Fruit fly (Drosophila melanogaster) whole organism, prepupa: Measurements from ENCODE around the gene Ir7b.

Experiments used
- Blimp-1 ChIP-seq: fragments of 200-800 bp; sonication (Bioruptor generic); optimal IDR thresholded peaks from 3 replicates; lab custom pipeline; 2017; ENCODE audit warnings: missing biosample characterization, missing genetic modification characterization, mild to moderate bottlenecking, moderate library complexity, missing genetic modification reagents
- CG10631 ChIP-seq: fragments of 200-800 bp; sonication (Bioruptor generic); optimal IDR thresholded peaks from 2 replicates; lab custom pipeline; 2016; ENCODE audit warnings: missing biosample characterization, missing genetic modification characterization
- CG11294 ChIP-seq: fragments of 200-800 bp; sonication (Bioruptor generic); IDR thresholded peaks from 2 replicates; pipeline ENCODE4 v1.3.6; 2022; ENCODE audit warnings: missing biosample characterization, missing genetic modification characterization
- CG16779 ChIP-seq: fragments of 200-800 bp; sonication (Bioruptor generic); optimal IDR thresholded peaks from 3 replicates; lab custom pipeline; 2017; ENCODE audit warnings: missing biosample characterization, mild to moderate bottlenecking, missing genetic modification characterization
- CG31627 ChIP-seq: fragments of 200-800 bp; sonication (Bioruptor generic); optimal IDR thresholded peaks from 3 replicates; lab custom pipeline; 2016; ENCODE audit warnings: missing biosample characterization, missing genetic modification characterization
- CG32006 ChIP-seq: fragments of 200-800 bp; sonication (Bioruptor generic); optimal IDR thresholded peaks from 3 replicates; lab custom pipeline; 2017; ENCODE audit warnings: missing biosample characterization, mild to moderate bottlenecking, missing genetic modification characterization
- CG34406 ChIP-seq: fragments of 200-800 bp; sonication (Bioruptor generic); optimal IDR thresholded peaks from 3 replicates; lab custom pipeline; 2016; ENCODE audit warnings: missing biosample characterization, missing genetic modification characterization
- CG4318 ChIP-seq: fragments of 200-800 bp; sonication (Bioruptor generic); optimal IDR thresholded peaks from 3 replicates; lab custom pipeline; 2017; ENCODE audit warnings: missing biosample characterization, mild to moderate bottlenecking, missing genetic modification characterization
- CG6276 ChIP-seq: fragments of 200-800 bp; sonication (Bioruptor generic); optimal IDR thresholded peaks from 2 replicates; lab custom pipeline; 2017; ENCODE audit warnings: missing biosample characterization, mild to moderate bottlenecking, missing genetic modification characterization
- CG6792 ChIP-seq: fragments of 200-800 bp; sonication (Bioruptor generic); optimal IDR thresholded peaks from 3 replicates; lab custom pipeline; 2016; ENCODE audit warnings: missing biosample characterization, missing genetic modification characterization
- CG6808 ChIP-seq: fragments of 200-800 bp; sonication (Bioruptor generic); optimal IDR thresholded peaks from 3 replicates; lab custom pipeline; 2017; ENCODE audit warnings: missing biosample characterization, missing genetic modification characterization, mild to moderate bottlenecking, moderate library complexity, missing genetic modification reagents
- CG6854 ChIP-seq: fragments of 200-800 bp; sonication (Bioruptor generic); optimal IDR thresholded peaks from 2 replicates; lab custom pipeline; 2017; ENCODE audit warnings: missing biosample characterization, mild to moderate bottlenecking, missing genetic modification characterization
- CG8119 ChIP-seq: fragments of 200-800 bp; sonication (Bioruptor generic); IDR thresholded peaks from 3 replicates; pipeline ENCODE4 v1.3.6; 2022; ENCODE audit warnings: missing biosample characterization, missing genetic modification characterization
- CG8319 ChIP-seq: fragments of 200-800 bp; sonication (Bioruptor generic); optimal IDR thresholded peaks from 3 replicates; lab custom pipeline; 2016; ENCODE audit warnings: missing biosample characterization, missing genetic modification characterization
- CG9139 ChIP-seq: fragments of 200-800 bp; sonication (Bioruptor generic); optimal IDR thresholded peaks from 3 replicates; lab custom pipeline; 2017; ENCODE audit warnings: missing biosample characterization, mild to moderate bottlenecking, missing genetic modification characterization
- Eip75B ChIP-seq: fragments of 200-800 bp; sonication (Bioruptor generic); optimal IDR thresholded peaks from 3 replicates; lab custom pipeline; 2016; ENCODE audit warnings: missing biosample characterization, missing genetic modification characterization
- Ets21C ChIP-seq: fragments of 200-800 bp; sonication (Bioruptor generic); optimal IDR thresholded peaks from 3 replicates; lab custom pipeline; 2016; ENCODE audit warnings: missing biosample characterization, missing genetic modification characterization
- Gug ChIP-seq: fragments of 200-800 bp; sonication (Bioruptor generic); IDR thresholded peaks from 2 replicates; pipeline ENCODE4 v1.3.6; 2022; ENCODE audit warnings: missing biosample characterization, missing genetic modification characterization
- Hr4 ChIP-seq: fragments of 200-800 bp; sonication (Bioruptor generic); optimal IDR thresholded peaks from 3 replicates; lab custom pipeline; 2016; ENCODE audit warnings: missing biosample characterization, missing genetic modification characterization
- Lpt ChIP-seq: fragments of 200-800 bp; sonication (Bioruptor generic); optimal IDR thresholded peaks from 3 replicates; lab custom pipeline; 2016; ENCODE audit warnings: missing biosample characterization, missing genetic modification characterization
- OdsH ChIP-seq: fragments of 200-800 bp; sonication (Bioruptor generic); optimal IDR thresholded peaks from 3 replicates; lab custom pipeline; 2016; ENCODE audit warnings: missing biosample characterization, missing genetic modification characterization
- Smox ChIP-seq: fragments of 200-800 bp; sonication (Bioruptor generic); optimal IDR thresholded peaks from 3 replicates; lab custom pipeline; 2016; ENCODE audit warnings: missing biosample characterization, missing genetic modification characterization
- Sox15 ChIP-seq: fragments of 200-800 bp; sonication (Bioruptor generic); optimal IDR thresholded peaks from 3 replicates; lab custom pipeline; 2016; ENCODE audit warnings: missing biosample characterization, missing genetic modification characterization
- eg ChIP-seq: fragments of 200-800 bp; sonication (Bioruptor generic); IDR thresholded peaks from 3 replicates; pipeline ENCODE4 v1.3.6; 2022; ENCODE audit warnings: missing biosample characterization, missing genetic modification characterization
- esn ChIP-seq: fragments of 200-800 bp; sonication (Bioruptor generic); optimal IDR thresholded peaks from 2 replicates; lab custom pipeline; 2016; ENCODE audit warnings: missing biosample characterization, mild to moderate bottlenecking, missing genetic modification characterization, moderate library complexity
- fd85E ChIP-seq: fragments of 200-800 bp; sonication (Bioruptor generic); optimal IDR thresholded peaks from 3 replicates; lab custom pipeline; 2016; ENCODE audit warnings: missing biosample characterization, missing genetic modification characterization
- fkh ChIP-seq: fragments of 200-800 bp; sonication (Bioruptor generic); optimal IDR thresholded peaks from 3 replicates; lab custom pipeline; 2017; ENCODE audit warnings: missing biosample characterization, mild to moderate bottlenecking, missing genetic modification characterization, moderate library complexity
- lz ChIP-seq: fragments of 200-800 bp; sonication (Bioruptor generic); optimal IDR thresholded peaks from 3 replicates; lab custom pipeline; 2016; ENCODE audit warnings: missing biosample characterization, missing genetic modification characterization
- net ChIP-seq: fragments of 200-800 bp; sonication (Bioruptor generic); optimal IDR thresholded peaks from 3 replicates; lab custom pipeline; 2016; ENCODE audit warnings: missing biosample characterization, missing genetic modification characterization
- spab ChIP-seq: fragments of 200-800 bp; sonication (Bioruptor generic); optimal IDR thresholded peaks from 2 replicates; lab custom pipeline; 2017; ENCODE audit warnings: missing biosample characterization, mild to moderate bottlenecking, missing genetic modification characterization, missing genetic modification reagents
- ss ChIP-seq, 2 experiments: fragments of 200-800 bp; sonication (Bioruptor generic); optimal IDR thresholded peaks; 2 replicates in 1 of 2; 3 replicates in 1 of 2; lab custom pipeline; 2017 to 2018; ENCODE audit warnings: mild to moderate bottlenecking in 2 of 2, missing biosample characterization in 2 of 2, missing genetic modification characterization in 2 of 2, moderate library complexity in 1 of 2
- svp ChIP-seq: fragments of 200-800 bp; sonication (Bioruptor generic); peaks from one replicate; lab custom pipeline; 2016; ENCODE audit warnings: missing biosample characterization, missing genetic modification characterization
- topi ChIP-seq: fragments of 200-800 bp; sonication (Bioruptor generic); optimal IDR thresholded peaks from 3 replicates; lab custom pipeline; 2016; ENCODE audit warnings: missing biosample characterization, missing genetic modification characterization

The Ir7b gene

dm6 chrX:7881579-7881978 lies 14.8 kb upstream of the Ir7b start, which contains the start of gene Ir7e:
Gene Ir7e (minus strand): TSS chrX:7881679.
- no peak for TF ChIP-seq Lpt
- TF ChIP-seq, all 60 proteins: peak for 0

- no peak for TF ChIP-seq CG16779 (tag; lab: Kevin White, UChicago)
- TF ChIP-seq net (GFP tag; lab: Kevin White, UChicago): no peak
- TF ChIP-seq Ets21C: no peak
- TF ChIP-seq svp (GFP tag; lab: Kevin White, UChicago): no peak
- no peak for TF ChIP-seq CG6808
- no peak for TF ChIP-seq esn (GFP tag; lab: Kevin White, UChicago)
- no peak for TF ChIP-seq lz (GFP tag; lab: Kevin White, UChicago)
- no peak for TF ChIP-seq fkh (GFP tag; lab: Kevin White, UChicago)
- no peak for TF ChIP-seq CG8319 (GFP tag; lab: Kevin White, UChicago)
- no peak for TF ChIP-seq Blimp-1 (GFP tag; lab: Kevin White, UChicago)
- no peak for TF ChIP-seq Smox
- no peak for TF ChIP-seq eg (GFP tag; lab: Robert Waterston, UW)
- TF ChIP-seq Gug (GFP tag; lab: Robert Waterston, UW): no peak
- no peak for TF ChIP-seq spab
- TF ChIP-seq topi (GFP tag; lab: Kevin White, UChicago): no peak
- TF ChIP-seq CG9139 (GFP tag; lab: Kevin White, UChicago): no peak
- TF ChIP-seq ss (GFP tag; optimal IDR thresholded peaks at IDR 0.05; lab: Kevin White, UChicago): no peak
- TF ChIP-seq fd85E (GFP tag; lab: Kevin White, UChicago): no peak
- TF ChIP-seq Eip75B (GFP tag; lab: Kevin White, UChicago): no peak
- no peak for TF ChIP-seq CG8119 (GFP tag; lab: Robert Waterston, UW)
- TF ChIP-seq, all 60 proteins: peak for 0
Observed at dm6 chrX:7878736-7879135, 12.0 kb upstream of the Ir7b start, which contains the start of gene Ir7d. Gene Ir7d (minus strand): TSS chrX:7878836.

- TF ChIP-seq CG34406 (GFP tag; lab: Kevin White, UChicago) (no peak), Lpt (no peak), Ets21C (no peak), CG10631 (GFP tag; lab: Kevin White, UChicago) (no peak), CG32006 (GFP tag; lab: Kevin White, UChicago) (no peak), CG6808 (no peak), CG4318 (GFP tag; lab: Kevin White, UChicago) (no peak), CG9139 (GFP tag; lab: Kevin White, UChicago) (no peak), CG6276 (GFP tag; lab: Kevin White, UChicago) (no peak), CG11294 (GFP tag; lab: Robert Waterston, UW) (no peak), Blimp-1 (GFP tag; lab: Kevin White, UChicago) (no peak), CG6854 (GFP tag; lab: Kevin White, UChicago) (no peak), eg (GFP tag; lab: Robert Waterston, UW) (no peak), ss (GFP tag; optimal IDR thresholded peaks at IDR 0.05; lab: Kevin White, UChicago) (no peak), CG6792 (GFP tag; lab: Kevin White, UChicago) (no peak), Hr4 (GFP tag; lab: Kevin White, UChicago) (no peak), CG8319 (GFP tag; lab: Kevin White, UChicago) (no peak), fkh (GFP tag; lab: Kevin White, UChicago) (no peak), Gug (GFP tag; lab: Robert Waterston, UW) (no peak)
Observed at dm6 chrX:7874094-7874493, 7.3 kb upstream of the Ir7b start, which contains the start of gene Ir7c. Gene Ir7c (plus strand): TSS chrX:7874394.

- TF ChIP-seq OdsH: no peak
- TF ChIP-seq svp (GFP tag; lab: Kevin White, UChicago): no peak
- no peak for TF ChIP-seq Sox15 (GFP tag; lab: Kevin White, UChicago)
- no peak for TF ChIP-seq Eip75B (GFP tag; lab: Kevin White, UChicago)
- no peak for TF ChIP-seq Gug (GFP tag; lab: Robert Waterston, UW)
- TF ChIP-seq Blimp-1 (GFP tag; lab: Kevin White, UChicago): no peak
- TF ChIP-seq CG31627 (GFP tag; lab: Kevin White, UChicago): no peak
- TF ChIP-seq ss (GFP tag; optimal IDR thresholded peaks at IDR 0.05; lab: Kevin White, UChicago): no peak
Observed at dm6 chrX:7873172-7873930, 6.6 kb upstream of the Ir7b start, which contains the start of gene dec. Gene dec (minus strand): TSS chrX:7873222.
